Fruit fly (Drosophila melanogaster) whole organism, embryonic: ENCODE data around the gene Dup99B.

Experiments used
- B-H2 ChIP-seq: fragments of 200-800 bp; sonication (Bioruptor generic); optimal IDR thresholded peaks from 2 replicates; lab custom pipeline; 2018; ENCODE audit warnings: missing biosample characterization, mild to moderate bottlenecking, missing genetic modification characterization
- BEAF-32 ChIP-seq: fragments of 200-800 bp; sonication (Bioruptor generic); optimal IDR thresholded peaks from 3 replicates; lab custom pipeline; 2017; ENCODE audit warnings: missing biosample characterization, missing genetic modification characterization, mild to moderate bottlenecking, moderate library complexity, missing genetic modification reagents
- CG10147 ChIP-seq: fragments of 200-800 bp; sonication (Bioruptor generic); optimal IDR thresholded peaks from 2 replicates; lab custom pipeline; 2019; ENCODE audit warnings: missing biosample characterization, mild to moderate bottlenecking, missing genetic modification characterization, moderate library complexity
- CG10267 ChIP-seq: fragments of 200-800 bp; sonication (Bioruptor generic); optimal IDR thresholded peaks from 2 replicates; lab custom pipeline; 2018; ENCODE audit warnings: missing biosample characterization, mild to moderate bottlenecking, missing genetic modification characterization, moderate library complexity
- CG12942 ChIP-seq: fragments of 200-800 bp; sonication (Bioruptor generic); optimal IDR thresholded peaks from 3 replicates; lab custom pipeline; 2016; ENCODE audit warnings: missing biosample characterization, missing genetic modification characterization
- CG14710 ChIP-seq: fragments of 200-800 bp; sonication (Bioruptor generic); optimal IDR thresholded peaks from 3 replicates; lab custom pipeline; 2019; ENCODE audit warnings: missing biosample characterization, mild to moderate bottlenecking, missing genetic modification characterization, moderate library complexity
- CG14965 ChIP-seq: fragments of 200-800 bp; sonication (Bioruptor generic); optimal IDR thresholded peaks from 2 replicates; lab custom pipeline; 2016; ENCODE audit warnings: missing biosample characterization, missing genetic modification characterization, borderline replicate concordance
- CG1529 ChIP-seq: fragments of 200-800 bp; sonication (Bioruptor generic); optimal IDR thresholded peaks from 3 replicates; lab custom pipeline; 2018; ENCODE audit warnings: missing biosample characterization, missing genetic modification characterization
- CG1602 ChIP-seq: fragments of 200-800 bp; sonication (Bioruptor generic); optimal IDR thresholded peaks from 3 replicates; lab custom pipeline; 2016; ENCODE audit warnings: missing biosample characterization, missing genetic modification characterization
- CG1603 ChIP-seq: fragments of 200-800 bp; sonication (Bioruptor generic); optimal IDR thresholded peaks from 2 replicates; lab custom pipeline; 2019; ENCODE audit warnings: missing biosample characterization, mild to moderate bottlenecking, missing genetic modification characterization, moderate library complexity
- CG17829 ChIP-seq: fragments of 200-800 bp; optimal IDR thresholded peaks from 2 replicates; lab custom pipeline; 2019; ENCODE audit warnings: missing biosample characterization, mild to moderate bottlenecking, missing genetic modification characterization, moderate library complexity
- CG18262 ChIP-seq: fragments of 200-800 bp; optimal IDR thresholded peaks from 3 replicates; lab custom pipeline; 2019; ENCODE audit warnings: missing biosample characterization, mild to moderate bottlenecking, missing genetic modification characterization, moderate library complexity
- CG2712 ChIP-seq: fragments of 200-800 bp; optimal IDR thresholded peaks from 3 replicates; lab custom pipeline; 2019; ENCODE audit warnings: missing biosample characterization, mild to moderate bottlenecking, missing genetic modification characterization, moderate library complexity
- CG2875 ChIP-seq: fragments of 200-800 bp; sonication (Bioruptor generic); optimal IDR thresholded peaks from 2 replicates; lab custom pipeline; 2017; ENCODE audit warnings: missing biosample characterization, mild to moderate bottlenecking, missing genetic modification characterization, missing genetic modification reagents
- CG30431 ChIP-seq: fragments of 200-800 bp; sonication (Bioruptor generic); optimal IDR thresholded peaks from 2 replicates; lab custom pipeline; 2017; ENCODE audit warnings: missing biosample characterization, missing genetic modification characterization
- CG4854 ChIP-seq: fragments of 200-800 bp; sonication (Bioruptor generic); optimal IDR thresholded peaks from 2 replicates; lab custom pipeline; 2016; ENCODE audit warnings: missing biosample characterization, missing genetic modification characterization, inconsistent platforms
- CG6813 ChIP-seq: fragments of 200-800 bp; sonication (Bioruptor generic); optimal IDR thresholded peaks from 2 replicates; lab custom pipeline; 2017; ENCODE audit warnings: missing biosample characterization, missing genetic modification characterization, mild to moderate bottlenecking, moderate library complexity, missing genetic modification reagents
- CG9817 ChIP-seq: fragments of 200-800 bp; sonication (Bioruptor generic); optimal IDR thresholded peaks from 2 replicates; lab custom pipeline; 2018; ENCODE audit warnings: missing biosample characterization, mild to moderate bottlenecking, missing genetic modification characterization, moderate library complexity
- CoRest ChIP-seq: fragments of 200-800 bp; sonication (Bioruptor generic); optimal IDR thresholded peaks from 3 replicates; lab custom pipeline; 2018; ENCODE audit warnings: missing biosample characterization, mild to moderate bottlenecking, missing genetic modification characterization, moderate library complexity
- Dip3 ChIP-seq: fragments of 200-800 bp; sonication (Bioruptor generic); optimal IDR thresholded peaks from 3 replicates; lab custom pipeline; 2016; ENCODE audit warnings: missing biosample characterization, missing genetic modification characterization
- HHEX ChIP-seq: fragments of 200-800 bp; sonication (Bioruptor generic); optimal IDR thresholded peaks from 3 replicates; lab custom pipeline; 2017; ENCODE audit warnings: missing biosample characterization, mild to moderate bottlenecking, missing genetic modification characterization, missing genetic modification reagents
- HLH3B ChIP-seq: fragments of 200-800 bp; sonication (Bioruptor generic); IDR thresholded peaks from 2 replicates; pipeline ENCODE4 v1.3.6; 2022; ENCODE audit warnings: missing biosample characterization, missing genetic modification characterization
- HmgZ ChIP-seq: fragments of 200-800 bp; sonication (Bioruptor generic); optimal IDR thresholded peaks from 2 replicates; lab custom pipeline; 2018; ENCODE audit warnings: missing biosample characterization, mild to moderate bottlenecking, missing genetic modification characterization
- MBD-R2 ChIP-seq: fragments of 200-800 bp; sonication (Bioruptor generic); IDR thresholded peaks from 2 replicates; pipeline ENCODE4 v1.3.6; 2022; ENCODE audit warnings: missing biosample characterization, missing genetic modification characterization
- MTF-1 ChIP-seq: fragments of 200-800 bp; sonication (Bioruptor generic); optimal IDR thresholded peaks from 2 replicates; lab custom pipeline; 2018; ENCODE audit warnings: missing biosample characterization, mild to moderate bottlenecking, missing genetic modification characterization, borderline replicate concordance
- Med ChIP-seq: fragments of 200-800 bp; sonication (Bioruptor generic); peaks from one replicate; lab custom pipeline; 2016; ENCODE audit warnings: missing biosample characterization, missing genetic modification characterization, mild to moderate bottlenecking, inconsistent platforms, moderate library complexity
- Sox100B ChIP-seq: fragments of 200-800 bp; sonication (Bioruptor generic); optimal IDR thresholded peaks from 3 replicates; lab custom pipeline; 2018; ENCODE audit warnings: missing biosample characterization, mild to moderate bottlenecking, missing genetic modification characterization
- Sry-β ChIP-seq: fragments of 200-800 bp; sonication (Bioruptor generic); optimal IDR thresholded peaks from 2 replicates; lab custom pipeline; 2018; ENCODE audit warnings: missing biosample characterization, mild to moderate bottlenecking, missing genetic modification characterization, moderate library complexity
- caup ChIP-seq: fragments of 200-800 bp; sonication (Bioruptor generic); optimal IDR thresholded peaks from 3 replicates; lab custom pipeline; 2017; ENCODE audit warnings: missing biosample characterization, mild to moderate bottlenecking, missing genetic modification characterization, moderate library complexity; ENCODE audit not compliant: severe bottlenecking
- dmrt99B ChIP-seq: fragments of 200-800 bp; sonication (Bioruptor generic); optimal IDR thresholded peaks from 2 replicates; lab custom pipeline; 2018; ENCODE audit warnings: missing biosample characterization, mild to moderate bottlenecking, missing genetic modification characterization, moderate library complexity
- gcm ChIP-seq: fragments of 200-800 bp; sonication (Bioruptor generic); optimal IDR thresholded peaks from 2 replicates; lab custom pipeline; 2019; ENCODE audit warnings: missing biosample characterization, mild to moderate bottlenecking, missing genetic modification characterization, moderate library complexity
- gem ChIP-seq: fragments of 200-800 bp; sonication (Bioruptor generic); optimal IDR thresholded peaks from 2 replicates; lab custom pipeline; 2019; ENCODE audit warnings: missing biosample characterization, mild to moderate bottlenecking, missing genetic modification characterization, moderate library complexity
- grau ChIP-seq: fragments of 200-800 bp; optimal IDR thresholded peaks from 3 replicates; lab custom pipeline; 2019; ENCODE audit warnings: missing biosample characterization, mild to moderate bottlenecking, missing genetic modification characterization, moderate library complexity
- gsb-n ChIP-seq: fragments of 200-800 bp; sonication (Bioruptor generic); optimal IDR thresholded peaks from 3 replicates; lab custom pipeline; 2018; ENCODE audit warnings: missing biosample characterization, mild to moderate bottlenecking, missing genetic modification characterization
- ind ChIP-seq: fragments of 200-800 bp; sonication (Bioruptor generic); optimal IDR thresholded peaks from 3 replicates; lab custom pipeline; 2016; ENCODE audit warnings: missing biosample characterization, missing genetic modification characterization
- ken ChIP-seq: fragments of 200-800 bp; sonication (Bioruptor generic); IDR thresholded peaks from 3 replicates; pipeline ENCODE4 v1.3.6; 2022; ENCODE audit warnings: missing biosample characterization, missing genetic modification characterization
- maf-S ChIP-seq: fragments of 200-800 bp; sonication (Bioruptor generic); optimal IDR thresholded peaks from 2 replicates; lab custom pipeline; 2016; ENCODE audit warnings: missing biosample characterization, missing genetic modification characterization
- nau ChIP-seq: fragments of 200-800 bp; sonication (Bioruptor generic); optimal IDR thresholded peaks from 3 replicates; lab custom pipeline; 2017; ENCODE audit warnings: missing biosample characterization, mild to moderate bottlenecking, missing genetic modification characterization, missing genetic modification reagents
- nmo ChIP-seq: fragments of 200-800 bp; sonication (Bioruptor generic); optimal IDR thresholded peaks from 2 replicates; lab custom pipeline; 2018; ENCODE audit warnings: missing biosample characterization, mild to moderate bottlenecking, missing genetic modification characterization, moderate library complexity
- peb ChIP-seq: fragments of 200-800 bp; sonication (Bioruptor generic); IDR thresholded peaks from 2 replicates; pipeline ENCODE4 v1.3.6; 2022; ENCODE audit warnings: missing biosample characterization, missing genetic modification characterization
- pita ChIP-seq: fragments of 200-800 bp; sonication (Bioruptor generic); optimal IDR thresholded peaks from 2 replicates; lab custom pipeline; 2017; ENCODE audit warnings: missing biosample characterization, mild to moderate bottlenecking, missing genetic modification characterization
- psq ChIP-seq: fragments of 200-800 bp; sonication (Bioruptor generic); optimal IDR thresholded peaks from 2 replicates; lab custom pipeline; 2017; ENCODE audit warnings: missing biosample characterization, missing genetic modification characterization
- stc ChIP-seq: fragments of 200-800 bp; sonication (Bioruptor generic); IDR thresholded peaks from 2 replicates; pipeline ENCODE4 v1.3.6; 2022; ENCODE audit warnings: missing biosample characterization, missing genetic modification characterization
- tin ChIP-seq: fragments of 200-800 bp; sonication (Bioruptor generic); optimal IDR thresholded peaks from 3 replicates; lab custom pipeline; 2016; ENCODE audit warnings: missing biosample characterization, missing genetic modification characterization
- tll ChIP-seq, 2 experiments: fragments of 200-800 bp in 1 of 2; fragments of >200 bp in 1 of 2; sonication (Bioruptor generic) in 1 of 2; optimal IDR thresholded peaks; 2 replicates each; lab custom pipeline; 2017 to 2019; ENCODE audit warnings: missing biosample characterization in 2 of 2, missing genetic modification characterization in 2 of 2, mild to moderate bottlenecking in 1 of 2, moderate library complexity in 1 of 2
- toy ChIP-seq: fragments of 200-800 bp; sonication (Bioruptor generic); IDR thresholded peaks from 2 replicates; pipeline ENCODE4 v1.3.6; 2022; ENCODE audit warnings: missing biosample characterization, missing genetic modification characterization

The Dup99B gene

dm6 chr3R:29737891-29738290 lies 22.7 kb upstream of the Dup99B start, which contains the start of gene Gnpnat (continued):
- TF ChIP-seq CG14965 (GFP tag; lab: Kevin White, UChicago) (no peak), ken (GFP tag; lab: Robert Waterston, UW) (no peak), CG18262 (peak; percentile 50), CoRest (peak; percentile 45), stc (GFP tag; lab: Robert Waterston, UW) (no peak), nau (GFP tag; lab: Kevin White, UChicago) (no peak), Sox100B (GFP tag; lab: Kevin White, UChicago) (no peak), ind (peak; percentile 57), HmgZ (tag; lab: Kevin White, UChicago) (peak; percentile 58), CG2875 (GFP tag; lab: Kevin White, UChicago) (peak; percentile 35), gcm (GFP tag; lab: Kevin White, UChicago) (peak; percentile 62), MBD-R2 (no peak), HHEX (peak; percentile 48), CG2712 (tag; lab: Kevin White, UChicago) (peak; percentile 69), tll (GFP tag; optimal IDR thresholded peaks at IDR 0.05; lab: Kevin White, UChicago) (no peak), HLH3B (GFP tag; lab: Robert Waterston, UW) (no peak), CG14710 (tag; lab: Kevin White, UChicago) (peak; percentile 32), caup (peak; percentile 48), BEAF-32 (GFP tag; lab: Kevin White, UChicago) (no peak), toy (GFP tag; lab: Robert Waterston, UW) (no peak), CG10147 (GFP tag; lab: Kevin White, UChicago) (peak; percentile 41), gsb-n (tag; lab: Kevin White, UChicago) (peak; percentile 60), peb (GFP tag; lab: Robert Waterston, UW) (no peak), CG1529 (GFP tag; lab: Kevin White, UChicago) (peak; percentile 7), CG6813 (peak; percentile 61), grau (tag; lab: Kevin White, UChicago) (peak; percentile 96), Med (GFP tag; lab: Kevin White, UChicago) (peak; percentile 44), psq (peak; percentile 43), nmo (GFP tag; lab: Kevin White, UChicago) (peak; percentile 54), CG1603 (tag; lab: Kevin White, UChicago) (peak; percentile 74), gem (tag; lab: Kevin White, UChicago) (peak; percentile 83), CG17829 (peak; percentile 62), Sry-β (GFP tag; lab: Kevin White, UChicago) (no peak), CG10267 (tag; lab: Kevin White, UChicago) (peak; percentile 46), maf-S (GFP tag; lab: Kevin White, UChicago) (peak; percentile 3), CG30431 (peak; percentile 5), MTF-1 (GFP tag; lab: Kevin White, UChicago) (peak; percentile 24), Dip3 (GFP tag; lab: Kevin White, UChicago) (no peak), tin (GFP tag; lab: Kevin White, UChicago) (peak; percentile 19), CG4854 (GFP tag; lab: Kevin White, UChicago) (no peak), CG12942 (GFP tag; lab: Kevin White, UChicago) (peak; percentile 4), B-H2 (peak; percentile 11), CG1602 (GFP tag; lab: Kevin White, UChicago) (peak; percentile 32), dmrt99B (tag; lab: Kevin White, UChicago) (peak; percentile 63), CG9817 (tag; lab: Kevin White, UChicago) (peak; percentile 46), pita (GFP tag; lab: Kevin White, UChicago) (no peak)
- TF ChIP-seq, all 482 proteins: peak for 133
